Worm (Caenorhabditis elegans) whole organism, midembryonic: ENCODE measurements around the gene srw-48.

Experiments used
- T22C8.4 ChIP-seq: fragments of 200-800 bp; sonication (Bioruptor generic); IDR thresholded peaks from 2 replicates; pipeline ENCODE4 v1.3.6; 2022; ENCODE audit warnings: missing genetic modification characterization, missing compliant biosample characterization
- cog-1 ChIP-seq: sonication (generic microtip); optimal IDR thresholded peaks from 2 replicates; lab custom pipeline; 2016; ENCODE audit warnings: missing genetic modification characterization, missing compliant biosample characterization
- flt-1 ChIP-seq: fragments of 200-800 bp; sonication (Bioruptor generic); IDR thresholded peaks from 2 replicates; pipeline ENCODE4 v1.3.6; 2022; ENCODE audit warnings: missing genetic modification characterization, missing compliant biosample characterization
- klf-2 ChIP-seq: fragments of 200-800 bp; sonication (Bioruptor generic); conservative IDR thresholded peaks from 2 replicates; pipeline ENCODE4 v1.3.6; 2022; ENCODE audit warnings: missing genetic modification reagents, missing genetic modification characterization, missing compliant biosample characterization
- med-1 ChIP-seq: sonication (generic microtip); optimal IDR thresholded peaks from 2 replicates; lab custom pipeline; 2017; ENCODE audit warnings: missing genetic modification characterization, mild to moderate bottlenecking, missing compliant biosample characterization, antibody characterized with exemption, missing genetic modification reagents; ENCODE audit not compliant: insufficient read depth
- ref-1 ChIP-seq: fragments of 200-800 bp; sonication (Bioruptor generic); conservative IDR thresholded peaks from 2 replicates; pipeline ENCODE4 v1.3.6; 2022; ENCODE audit warnings: missing genetic modification reagents, missing genetic modification characterization, missing compliant biosample characterization
- ztf-23 ChIP-seq: fragments of 200-800 bp; sonication (Bioruptor generic); IDR thresholded peaks from 2 replicates; pipeline ENCODE4 v1.3.6; 2022; ENCODE audit warnings: missing genetic modification reagents, missing genetic modification characterization, missing compliant biosample characterization
- ztf-29 ChIP-seq: fragments of 200-800 bp; sonication (Bioruptor generic); IDR thresholded peaks from 2 replicates; pipeline ENCODE4 v1.3.6; 2022; ENCODE audit warnings: missing genetic modification reagents, missing genetic modification characterization, missing compliant biosample characterization

ce11 chrV:16405366-16405765 lies 15.4 kb upstream of the srw-48 start:
- no peak for TF ChIP-seq ztf-23 (GFP tag; lab: Robert Waterston, UW)
- no peak for TF ChIP-seq ztf-29 (GFP tag; lab: Robert Waterston, UW)
- no peak for TF ChIP-seq flt-1
- no peak for TF ChIP-seq med-1
- no peak for TF ChIP-seq cog-1
- TF ChIP-seq klf-2 (GFP tag; lab: Robert Waterston, UW), result no peak
- no peak for TF ChIP-seq ref-1 (GFP tag; lab: Robert Waterston, UW)
- TF ChIP-seq T22C8.4 (GFP tag; lab: Robert Waterston, UW), result no peak
